Fruit fly (Drosophila melanogaster) whole organism, embryonic: ENCODE data around the gene Mrm2.

Experiments
- ATbp ChIP-seq: fragments of 200-800 bp; sonication (Bioruptor generic); optimal IDR thresholded peaks from 2 replicates; lab custom pipeline; 2017; ENCODE audit warnings: missing biosample characterization, mild to moderate bottlenecking, missing genetic modification characterization, missing genetic modification reagents
- Ada2b ChIP-seq: fragments of 200-800 bp; sonication (Bioruptor generic); IDR thresholded peaks from 2 replicates; pipeline ENCODE4 v1.3.6; 2022; ENCODE audit warnings: missing biosample characterization, missing genetic modification characterization
- BtbVII ChIP-seq: fragments of 200-800 bp; sonication (Bioruptor generic); optimal IDR thresholded peaks from 3 replicates; lab custom pipeline; 2017; ENCODE audit warnings: missing biosample characterization, mild to moderate bottlenecking, missing genetic modification characterization
- CG10274 ChIP-seq: fragments of 200-800 bp; sonication (Bioruptor generic); optimal IDR thresholded peaks from 3 replicates; lab custom pipeline; 2017; ENCODE audit warnings: missing biosample characterization, mild to moderate bottlenecking, missing genetic modification characterization
- CG14050 ChIP-seq: fragments of 200-800 bp; sonication (Bioruptor generic); IDR thresholded peaks from 3 replicates; pipeline ENCODE4 v1.3.6; 2022; ENCODE audit warnings: missing biosample characterization, missing genetic modification characterization
- CG14965 ChIP-seq: fragments of 200-800 bp; sonication (Bioruptor generic); optimal IDR thresholded peaks from 2 replicates; lab custom pipeline; 2016; ENCODE audit warnings: missing biosample characterization, missing genetic modification characterization, borderline replicate concordance
- CG1603 ChIP-seq: fragments of 200-800 bp; sonication (Bioruptor generic); optimal IDR thresholded peaks from 2 replicates; lab custom pipeline; 2019; ENCODE audit warnings: missing biosample characterization, mild to moderate bottlenecking, missing genetic modification characterization, moderate library complexity
- CG17612 ChIP-seq: fragments of 200-800 bp; sonication (Bioruptor generic); IDR thresholded peaks from 2 replicates; pipeline ENCODE4 v1.3.6; 2022; ENCODE audit warnings: missing biosample characterization, missing genetic modification characterization
- CG18619 ChIP-seq: fragments of 200-800 bp; sonication (Bioruptor generic); optimal IDR thresholded peaks from 3 replicates; lab custom pipeline; 2017; ENCODE audit warnings: missing biosample characterization, mild to moderate bottlenecking, missing genetic modification characterization
- CG2116 ChIP-seq: fragments of 200-800 bp; sonication (Bioruptor generic); optimal IDR thresholded peaks from 3 replicates; lab custom pipeline; 2018; ENCODE audit warnings: missing biosample characterization, mild to moderate bottlenecking, missing genetic modification characterization
- CG2199 ChIP-seq: fragments of 200-800 bp; sonication (Bioruptor generic); IDR thresholded peaks from 3 replicates; pipeline ENCODE4 v1.3.6; 2022; ENCODE audit warnings: missing biosample characterization, missing genetic modification characterization
- CG2712 ChIP-seq: fragments of 200-800 bp; optimal IDR thresholded peaks from 3 replicates; lab custom pipeline; 2019; ENCODE audit warnings: missing biosample characterization, mild to moderate bottlenecking, missing genetic modification characterization, moderate library complexity
- CG2875 ChIP-seq: fragments of 200-800 bp; sonication (Bioruptor generic); optimal IDR thresholded peaks from 2 replicates; lab custom pipeline; 2017; ENCODE audit warnings: missing biosample characterization, mild to moderate bottlenecking, missing genetic modification characterization, missing genetic modification reagents
- CG32772 ChIP-seq: fragments of 200-800 bp; sonication (Bioruptor generic); IDR thresholded peaks from 2 replicates; pipeline ENCODE4 v1.3.6; 2022; ENCODE audit warnings: missing biosample characterization, missing genetic modification characterization
- CG3281 ChIP-seq: fragments of 200-800 bp; sonication (Bioruptor generic); optimal IDR thresholded peaks from 3 replicates; lab custom pipeline; 2017; ENCODE audit warnings: missing biosample characterization, mild to moderate bottlenecking, missing genetic modification characterization
- CG34422 ChIP-seq: fragments of 200-800 bp; sonication (Bioruptor generic); IDR thresholded peaks from 3 replicates; pipeline ENCODE4 v1.3.6; 2022; ENCODE audit warnings: missing biosample characterization, missing genetic modification characterization
- CG3995 ChIP-seq: fragments of 200-800 bp; sonication (Bioruptor generic); optimal IDR thresholded peaks from 3 replicates; lab custom pipeline; 2016; ENCODE audit warnings: missing biosample characterization, missing genetic modification characterization
- CG42726 ChIP-seq: fragments of 200-800 bp; sonication (Bioruptor generic); IDR thresholded peaks from 2 replicates; pipeline ENCODE4 v1.3.6; 2022; ENCODE audit warnings: missing biosample characterization, missing genetic modification characterization; ENCODE audit not compliant: partially characterized antibody
- CG4282 ChIP-seq: fragments of 200-800 bp; sonication (Bioruptor generic); optimal IDR thresholded peaks from 2 replicates; lab custom pipeline; 2016; ENCODE audit warnings: missing biosample characterization, missing genetic modification characterization
- CG5953 ChIP-seq: fragments of 200-800 bp; sonication (Bioruptor generic); IDR thresholded peaks from 2 replicates; pipeline ENCODE4 v1.3.6; 2022; ENCODE audit warnings: missing biosample characterization, missing genetic modification characterization
- D19B ChIP-seq: fragments of 200-800 bp; sonication (Bioruptor generic); optimal IDR thresholded peaks from 2 replicates; lab custom pipeline; 2017; ENCODE audit warnings: missing biosample characterization, mild to moderate bottlenecking, missing genetic modification characterization
- Dbx ChIP-seq: fragments of 200-800 bp; sonication (Bioruptor generic); IDR thresholded peaks from 3 replicates; pipeline ENCODE4 v1.3.6; 2022; ENCODE audit warnings: missing biosample characterization, missing genetic modification characterization
- Deaf1 ChIP-seq: fragments of 200-800 bp; optimal IDR thresholded peaks from 3 replicates; lab custom pipeline; 2019; ENCODE audit warnings: missing biosample characterization, mild to moderate bottlenecking, missing genetic modification characterization, moderate library complexity
- E2f1 ChIP-seq: fragments of 200-800 bp; sonication (Bioruptor generic); IDR thresholded peaks from 2 replicates; pipeline ENCODE4 v1.3.6; 2022; ENCODE audit warnings: missing biosample characterization, missing genetic modification characterization
- Elba2 ChIP-seq: fragments of 200-800 bp; sonication (Bioruptor generic); optimal IDR thresholded peaks from 3 replicates; lab custom pipeline; 2016; ENCODE audit warnings: missing biosample characterization, missing genetic modification characterization
- Fer2 ChIP-seq: fragments of 200-800 bp; sonication (Bioruptor generic); optimal IDR thresholded peaks from 2 replicates; lab custom pipeline; 2018; ENCODE audit warnings: missing biosample characterization, mild to moderate bottlenecking, missing genetic modification characterization, moderate library complexity
- Hey ChIP-seq: fragments of 200-800 bp; sonication (Bioruptor generic); optimal IDR thresholded peaks from 3 replicates; lab custom pipeline; 2018; ENCODE audit warnings: missing biosample characterization, mild to moderate bottlenecking, missing genetic modification characterization
- HmgD ChIP-seq: fragments of 200-800 bp; sonication (Bioruptor generic); optimal IDR thresholded peaks from 3 replicates; lab custom pipeline; 2016; ENCODE audit warnings: missing biosample characterization, missing genetic modification characterization
- Meics ChIP-seq: fragments of 200-800 bp; sonication (Bioruptor generic); optimal IDR thresholded peaks from 2 replicates; lab custom pipeline; 2017; ENCODE audit warnings: missing biosample characterization, mild to moderate bottlenecking, missing genetic modification characterization
- NK7.1 ChIP-seq: fragments of 200-800 bp; sonication (Bioruptor generic); optimal IDR thresholded peaks from 3 replicates; lab custom pipeline; 2016; ENCODE audit warnings: missing biosample characterization, missing genetic modification characterization
- NfI ChIP-seq: fragments of 200-800 bp; sonication (Bioruptor generic); optimal IDR thresholded peaks from 3 replicates; lab custom pipeline; 2018; ENCODE audit warnings: missing biosample characterization, mild to moderate bottlenecking, missing genetic modification characterization, moderate library complexity
- PHDP ChIP-seq: fragments of 200-800 bp; sonication (Bioruptor generic); optimal IDR thresholded peaks from 3 replicates; lab custom pipeline; 2018; ENCODE audit warnings: missing biosample characterization, mild to moderate bottlenecking, missing genetic modification characterization, moderate library complexity
- Sox102F ChIP-seq: fragments of 200-800 bp; sonication (Bioruptor generic); optimal IDR thresholded peaks from 2 replicates; lab custom pipeline; 2018; ENCODE audit warnings: missing biosample characterization, mild to moderate bottlenecking, missing genetic modification characterization, moderate library complexity
- ac ChIP-seq: fragments of 200-800 bp; sonication (Bioruptor generic); optimal IDR thresholded peaks from 3 replicates; lab custom pipeline; 2017; ENCODE audit warnings: missing biosample characterization, mild to moderate bottlenecking, missing genetic modification characterization
- bab2 ChIP-seq: fragments of 200-800 bp; sonication (Bioruptor generic); optimal IDR thresholded peaks from 2 replicates; lab custom pipeline; 2016; ENCODE audit warnings: missing biosample characterization, missing genetic modification characterization
- bsh ChIP-seq, 2 experiments: fragments of 200-800 bp; sonication (Bioruptor generic); optimal IDR thresholded peaks; 2 replicates each; lab custom pipeline; 2017 to 2018; ENCODE audit warnings: mild to moderate bottlenecking in 2 of 2, missing biosample characterization in 2 of 2, missing genetic modification characterization in 2 of 2, moderate library complexity in 1 of 2
- crc ChIP-seq: fragments of 200-800 bp; sonication (Bioruptor generic); optimal IDR thresholded peaks from 2 replicates; lab custom pipeline; 2016; ENCODE audit warnings: missing biosample characterization, missing genetic modification characterization
- dysf ChIP-seq: fragments of 200-800 bp; sonication (Bioruptor generic); IDR thresholded peaks from 3 replicates; pipeline ENCODE4 v1.3.6; 2022; ENCODE audit warnings: missing biosample characterization, missing genetic modification characterization
- gce ChIP-seq: fragments of 200-800 bp; sonication (Bioruptor generic); IDR thresholded peaks from 3 replicates; pipeline ENCODE4 v1.3.6; 2022; ENCODE audit warnings: missing biosample characterization, missing genetic modification characterization
- grau ChIP-seq: fragments of 200-800 bp; optimal IDR thresholded peaks from 3 replicates; lab custom pipeline; 2019; ENCODE audit warnings: missing biosample characterization, mild to moderate bottlenecking, missing genetic modification characterization, moderate library complexity
- gt ChIP-seq: fragments of 200-800 bp; sonication (Bioruptor generic); IDR thresholded peaks from 2 replicates; pipeline ENCODE4 v1.3.6; 2022; ENCODE audit warnings: missing biosample characterization, missing genetic modification characterization
- lola ChIP-seq, 3 experiments: fragments of >200 bp in 2 of 3; fragments of 200-800 bp in 1 of 3; sonication (Bioruptor generic) in 1 of 3; optimal IDR thresholded peaks; 2 replicates each; lab custom pipeline; 2017 to 2019; ENCODE audit warnings: missing biosample characterization in 3 of 3, missing genetic modification characterization in 3 of 3, mild to moderate bottlenecking in 1 of 3, moderate library complexity in 1 of 3
- nerfin-1 ChIP-seq: fragments of 200-800 bp; sonication (Bioruptor generic); optimal IDR thresholded peaks from 3 replicates; lab custom pipeline; 2019; ENCODE audit warnings: missing biosample characterization, mild to moderate bottlenecking, missing genetic modification characterization, moderate library complexity
- nmo ChIP-seq: fragments of 200-800 bp; sonication (Bioruptor generic); optimal IDR thresholded peaks from 2 replicates; lab custom pipeline; 2018; ENCODE audit warnings: missing biosample characterization, mild to moderate bottlenecking, missing genetic modification characterization, moderate library complexity
- row ChIP-seq: fragments of 200-800 bp; sonication (Bioruptor generic); IDR thresholded peaks from 3 replicates; pipeline ENCODE4 v1.3.6; 2022; ENCODE audit warnings: missing biosample characterization, missing genetic modification characterization
- tna ChIP-seq: fragments of 200-800 bp; sonication (Bioruptor generic); IDR thresholded peaks from 2 replicates; pipeline ENCODE4 v1.3.6; 2022; ENCODE audit warnings: missing biosample characterization, missing genetic modification characterization; ENCODE audit not compliant: partially characterized antibody
- trem ChIP-seq: fragments of 200-800 bp; optimal IDR thresholded peaks from 3 replicates; lab custom pipeline; 2019; ENCODE audit warnings: missing biosample characterization, mild to moderate bottlenecking, missing genetic modification characterization, moderate library complexity
- vfl ChIP-seq: fragments of 200-800 bp; sonication (Bioruptor generic); optimal IDR thresholded peaks from 2 replicates; lab custom pipeline; 2016; ENCODE audit warnings: missing biosample characterization, missing genetic modification characterization
- vvl ChIP-seq: fragments of 200-800 bp; sonication (Bioruptor generic); IDR thresholded peaks from 2 replicates; pipeline ENCODE4 v1.3.6; 2022; ENCODE audit warnings: missing biosample characterization, missing genetic modification characterization

Gene Mrm2

DNA sequence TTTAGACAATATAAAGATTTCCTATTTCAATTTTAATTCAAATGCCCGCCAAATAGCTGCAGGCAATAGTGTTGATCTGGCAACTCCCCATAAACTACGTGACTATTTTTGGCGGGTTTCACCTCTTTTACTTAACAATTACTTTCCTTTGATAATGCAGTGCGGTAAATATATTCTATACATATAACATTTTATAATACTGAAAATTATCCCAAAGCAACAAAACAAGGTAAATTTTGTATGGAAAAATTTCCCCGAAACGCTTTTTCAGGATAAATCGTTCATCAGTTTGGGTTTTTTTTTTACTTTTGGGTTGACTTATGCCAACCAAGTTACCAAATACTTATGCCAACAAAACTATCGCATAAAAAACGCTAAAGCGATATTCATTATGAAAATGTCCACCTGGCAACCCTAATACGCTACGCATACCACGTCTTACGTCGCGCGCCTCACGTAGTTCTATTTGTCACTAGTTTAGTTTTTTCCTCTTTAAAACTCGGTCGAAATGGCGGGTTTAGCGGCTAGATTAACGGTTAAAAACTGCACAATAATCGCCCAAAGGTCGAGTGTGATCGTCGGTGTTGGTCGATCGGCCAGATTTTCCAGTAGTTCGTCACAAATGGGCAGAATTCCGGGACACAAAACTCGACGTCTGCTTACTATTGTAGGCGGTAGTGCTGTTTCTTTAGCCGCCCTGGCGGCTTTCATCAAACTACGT is 14.4 kb upstream of the Mrm2 start, which contains the start of gene MICU3 (continued):
- TF ChIP-seq NK7.1 (GFP tag; lab: Kevin White, UChicago): peak; percentile 15
- TF ChIP-seq vvl (GFP tag; lab: Robert Waterston, UW): peak; percentile 72
- peak; percentile 18 for TF ChIP-seq trem (tag; lab: Kevin White, UChicago)
- peak; percentile 56; the same call in 1 of the 3 replicates for TF ChIP-seq Dbx
- TF ChIP-seq CG17612: no peak
- no peak for TF ChIP-seq Hey (tag; lab: Kevin White, UChicago)
- TF ChIP-seq grau (tag; lab: Kevin White, UChicago): peak; percentile 22
- 0 out of 2 replicates have a peak, but pooled peaks have one; percentile 12 for TF ChIP-seq CG42726
- TF ChIP-seq gce (GFP tag; lab: Robert Waterston, UW): no peak
- TF ChIP-seq CG34422: peak; percentile 48; the same call in 1 of the 3 replicates
- TF ChIP-seq Fer2: peak; percentile 36
- TF ChIP-seq Meics (GFP tag; lab: Kevin White, UChicago): peak; percentile 74
- peak; percentile 87 for TF ChIP-seq CG3995
- TF ChIP-seq CG4282 (GFP tag; lab: Kevin White, UChicago): peak; percentile 43
- peak; percentile 75 for TF ChIP-seq dysf (GFP tag; lab: Robert Waterston, UW)
- TF ChIP-seq bab2 (GFP tag; lab: Kevin White, UChicago): peak; percentile 49
- TF ChIP-seq vfl: peak; percentile 60
- TF ChIP-seq ac (GFP tag; lab: Kevin White, UChicago): no peak
- peak; percentile 84 for TF ChIP-seq nerfin-1 (tag; lab: Kevin White, UChicago)
- no peak for TF ChIP-seq gt (GFP tag; lab: Robert Waterston, UW)
- peak; percentile 30 for TF ChIP-seq Ada2b (GFP tag; lab: Robert Waterston, UW)
- no peak for TF ChIP-seq CG2199
- 0 out of 3 replicates have a peak, but pooled peaks have one; percentile 19 for TF ChIP-seq CG14050
- peak; percentile 61 for TF ChIP-seq CG18619 (GFP tag; lab: Kevin White, UChicago)
- TF ChIP-seq CG14965 (GFP tag; lab: Kevin White, UChicago): no peak

DNA sequence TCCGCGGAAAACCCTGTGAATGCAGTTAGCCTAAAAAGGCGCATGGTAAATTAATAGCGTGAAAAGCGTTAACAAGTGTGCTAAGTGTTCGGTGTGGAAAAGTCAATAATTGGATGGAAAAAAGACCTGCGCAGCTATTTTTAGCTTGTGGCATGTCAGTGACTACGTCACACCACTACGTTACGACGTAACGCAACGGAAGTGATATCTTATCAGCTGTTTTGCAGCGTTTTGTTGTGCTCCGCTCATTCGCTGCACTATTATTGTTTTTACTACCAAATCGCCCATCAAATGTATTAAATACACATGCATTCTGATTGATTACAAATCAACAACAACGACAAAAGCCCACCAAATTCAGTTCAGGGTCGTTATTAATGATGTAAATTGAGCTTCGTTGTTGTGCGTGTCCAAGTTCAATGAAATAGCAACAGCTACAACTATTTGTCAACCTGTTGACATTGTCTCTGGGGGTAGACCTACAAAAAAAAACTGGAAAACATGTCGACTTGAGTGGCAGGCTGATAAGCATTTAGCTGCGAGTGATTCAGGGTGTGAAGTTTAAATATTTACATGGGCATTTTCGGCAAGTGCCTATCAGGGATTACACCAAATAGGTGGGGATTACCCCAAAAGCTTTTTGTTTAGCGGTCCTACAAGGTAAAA is 13.7 kb upstream of the Mrm2 start:
- no peak for TF ChIP-seq row
- TF ChIP-seq ATbp (GFP tag; lab: Kevin White, UChicago): peak; percentile 72
- no peak for TF ChIP-seq CG10274
- TF ChIP-seq HmgD: no peak
- TF ChIP-seq Deaf1 (tag; lab: Kevin White, UChicago): no peak
- no peak for TF ChIP-seq E2f1 (GFP tag; lab: Robert Waterston, UW)
- TF ChIP-seq BtbVII (GFP tag; lab: Kevin White, UChicago): peak; percentile 46
- no peak for TF ChIP-seq tna (GFP tag; lab: Robert Waterston, UW)
- TF ChIP-seq CG32772 (GFP tag; lab: Robert Waterston, UW): no peak
- TF ChIP-seq Elba2: no peak
- peak; percentile 72 for TF ChIP-seq PHDP
- TF ChIP-seq CG3281 (GFP tag; lab: Kevin White, UChicago): no peak
- no peak for TF ChIP-seq CG5953
- peak in 1 of 3 experiments; percentile 36 for TF ChIP-seq lola (GFP tag; optimal IDR thresholded peaks at IDR 0.05; lab: Kevin White, UChicago)
- TF ChIP-seq Sox102F: no peak
- no peak for TF ChIP-seq D19B
- no peak for TF ChIP-seq nmo (GFP tag; lab: Kevin White, UChicago)
- no peak for TF ChIP-seq crc
- TF ChIP-seq CG2712: no peak
- TF ChIP-seq CG2116 (GFP tag; lab: Kevin White, UChicago): peak; percentile 9
- no peak for TF ChIP-seq CG1603 (tag; lab: Kevin White, UChicago)
- peak in 1 of 2 experiments; percentile 60 for TF ChIP-seq bsh (GFP tag; optimal IDR thresholded peaks at IDR 0.05; lab: Kevin White, UChicago)
- TF ChIP-seq CG2875: peak; percentile 53
- TF ChIP-seq NfI (GFP tag; lab: Kevin White, UChicago): no peak
